Worm (Caenorhabditis elegans): ENCODE measurements around the gene R11E3.1.

R11E3.1 gene

ce11 chrIV:4795111-4795510 is 5.6 kb downstream of the R11E3.1 start:
- TF ChIP-seq nhr-25 (tag; optimal IDR thresholded peaks at IDR 0.05), result no peak
- TF ChIP-seq nhr-12 (tag; optimal IDR thresholded peaks at IDR 0.05), result no peak
- TF ChIP-seq nhr-11 (tag; optimal IDR thresholded peaks at IDR 0.05), result no peak
- no peak for TF ChIP-seq nfya-1 (tag; optimal IDR thresholded peaks at IDR 0.05; ENCODE audit: insufficient read depth)
- TF ChIP-seq lin-39 (tag; optimal IDR thresholded peaks at IDR 0.05), result no peak
- TF ChIP-seq zag-1 (tag; optimal IDR thresholded peaks at IDR 0.05), result no peak
- no peak for TF ChIP-seq pqm-1 (tag; optimal IDR thresholded peaks at IDR 0.05)
- TF ChIP-seq lin-15B (tag; optimal IDR thresholded peaks at IDR 0.05), result no peak
- TF ChIP-seq fos-1 (tag; optimal IDR thresholded peaks at IDR 0.05), result no peak
- TF ChIP-seq snpc-4 (tag; optimal IDR thresholded peaks at IDR 0.05), result no peak
- TF ChIP-seq unc-62 (GFP tag; optimal IDR thresholded peaks at IDR 0.05), result no peak
- TF ChIP-seq fkh-10 (GFP tag; optimal IDR thresholded peaks at IDR 0.05), result no peak
- no peak for TF ChIP-seq jun-1 (tag; optimal IDR thresholded peaks at IDR 0.05)
- TF ChIP-seq tbx-2 (tag; optimal IDR thresholded peaks at IDR 0.05), result no peak
- TF ChIP-seq lsy-12 (tag; optimal IDR thresholded peaks at IDR 0.05), result no peak
- no peak for TF ChIP-seq daf-12 (tag; optimal IDR thresholded peaks at IDR 0.05)
- no peak for TF ChIP-seq nhr-43 (tag; optimal IDR thresholded peaks at IDR 0.05; ENCODE audit: poor library complexity, severe bottlenecking)
- no peak for TF ChIP-seq elt-1 (tag; optimal IDR thresholded peaks at IDR 0.05)

ce11 chrIV:4799114-4799513 is 9.6 kb downstream of the R11E3.1 start, which contains the start of gene eor-1:
Gene eor-1, minus strand, starts transcription at chrIV:4799178.
- peak; percentile 80 for TF ChIP-seq ceh-28 (tag; optimal IDR thresholded peaks at IDR 0.05)
- no peak for TF ChIP-seq elt-2 (tag; optimal IDR thresholded peaks at IDR 0.05)
- TF ChIP-seq lin-15B (tag; optimal IDR thresholded peaks at IDR 0.05), result peak; percentile 57
- TF ChIP-seq hmg-11 (tag; optimal IDR thresholded peaks at IDR 0.05), result peak; percentile 32
- no peak for TF ChIP-seq ama-1 (optimal IDR thresholded peaks at IDR 0.05)
- peak; percentile 19 for TF ChIP-seq nhr-25 (tag; optimal IDR thresholded peaks at IDR 0.05)
- peak; percentile 31 for TF ChIP-seq nfya-1 (tag; optimal IDR thresholded peaks at IDR 0.05; ENCODE audit: insufficient read depth)
- TF ChIP-seq nhr-23 (tag; optimal IDR thresholded peaks at IDR 0.05), result peak; percentile 6
- TF ChIP-seq snpc-4 (tag; optimal IDR thresholded peaks at IDR 0.05), result no peak
- TF ChIP-seq eor-1 (tag; optimal IDR thresholded peaks at IDR 0.05), result no peak
- peak; percentile 11 for TF ChIP-seq nhr-77 (tag; optimal IDR thresholded peaks at IDR 0.05)
- no peak for TF ChIP-seq nhr-28 (tag; optimal IDR thresholded peaks at IDR 0.05)
- TF ChIP-seq ceh-16 (tag; optimal IDR thresholded peaks at IDR 0.05), result no peak

ce11 chrIV:4802494-4802893 is 12.9 kb downstream of the R11E3.1 start, which contains the start of gene dpf-7:
Gene dpf-7, minus strand, starts transcription at chrIV:4802594.
- no peak for TF ChIP-seq egl-27 (tag; optimal IDR thresholded peaks at IDR 0.05)
- TF ChIP-seq hmg-11 (tag; optimal IDR thresholded peaks at IDR 0.05), result no peak
- no peak for TF ChIP-seq nhr-237 (tag; optimal IDR thresholded peaks at IDR 0.05)
- TF ChIP-seq ceh-82 (tag; optimal IDR thresholded peaks at IDR 0.05), result no peak
- TF ChIP-seq nhr-77 (tag; optimal IDR thresholded peaks at IDR 0.05), result no peak
- TF ChIP-seq nhr-11 (tag; optimal IDR thresholded peaks at IDR 0.05), result no peak

- no peak for TF ChIP-seq sea-2 (GFP tag; optimal IDR thresholded peaks at IDR 0.05)
- no peak for TF ChIP-seq skn-1 (tag; optimal IDR thresholded peaks at IDR 0.05)
- TF ChIP-seq mml-1 (tag; optimal IDR thresholded peaks at IDR 0.05), result no peak
- no peak for TF ChIP-seq jun-1 (tag; optimal IDR thresholded peaks at IDR 0.05)
- TF ChIP-seq ceh-28 (tag; optimal IDR thresholded peaks at IDR 0.05), result no peak
- TF ChIP-seq unc-62 (GFP tag; optimal IDR thresholded peaks at IDR 0.05), result no peak
- TF ChIP-seq zag-1 (tag; optimal IDR thresholded peaks at IDR 0.05), result no peak
- no peak for TF ChIP-seq hmg-11 (tag; optimal IDR thresholded peaks at IDR 0.05)
- TF ChIP-seq nhr-23 (tag; optimal IDR thresholded peaks at IDR 0.05), result no peak
- TF ChIP-seq elt-1 (tag; optimal IDR thresholded peaks at IDR 0.05), result no peak
These were observed 16.9 kb downstream of the R11E3.1 start, which contains the start of gene dpf-5 for ce11 chrIV:4806486-4806885. Gene dpf-5, minus strand, starts transcription at chrIV:4806586.

ce11 chrIV:4807219-4807618 is 17.7 kb downstream of the R11E3.1 start, which contains the start of gene H06H21.11:
Gene H06H21.11, minus strand, starts transcription at chrIV:4807319.
- no peak for TF ChIP-seq fkh-2 (tag; optimal IDR thresholded peaks at IDR 0.05)
- TF ChIP-seq unc-39 (tag; optimal IDR thresholded peaks at IDR 0.05), result no peak
- no peak for TF ChIP-seq nhr-28 (tag; optimal IDR thresholded peaks at IDR 0.05)
- TF ChIP-seq ceh-28 (tag; optimal IDR thresholded peaks at IDR 0.05), result no peak
- TF ChIP-seq snpc-4 (tag; optimal IDR thresholded peaks at IDR 0.05), result no peak
- no peak for TF ChIP-seq ztf-11 (tag; optimal IDR thresholded peaks at IDR 0.05)
- TF ChIP-seq pha-4 (tag; optimal IDR thresholded peaks at IDR 0.05), result no peak
- no peak for TF ChIP-seq nhr-43 (tag; optimal IDR thresholded peaks at IDR 0.05; ENCODE audit: poor library complexity, severe bottlenecking)
- TF ChIP-seq lsy-12 (tag; optimal IDR thresholded peaks at IDR 0.05), result no peak
- TF ChIP-seq lin-15B (tag; optimal IDR thresholded peaks at IDR 0.05), result no peak
- no peak for TF ChIP-seq unc-62 (GFP tag; optimal IDR thresholded peaks at IDR 0.05)
- TF ChIP-seq ztf-4 (tag; optimal IDR thresholded peaks at IDR 0.05), result no peak
- no peak for TF ChIP-seq daf-12 (tag; optimal IDR thresholded peaks at IDR 0.05)
- no peak for TF ChIP-seq jun-1 (tag; optimal IDR thresholded peaks at IDR 0.05)

Measured in whole organism, L3 larva.